Fruit fly (Drosophila melanogaster) whole organism, embryonic: Measurements from ENCODE around the gene Hr83.

ENCODE experiments used
- Atf6 ChIP-seq: fragments of 200-800 bp; sonication (Bioruptor generic); IDR thresholded peaks from 2 replicates; pipeline ENCODE4 v1.3.6; 2022; ENCODE audit warnings: missing biosample characterization, missing genetic modification characterization
- CG10274 ChIP-seq: fragments of 200-800 bp; sonication (Bioruptor generic); optimal IDR thresholded peaks from 3 replicates; lab custom pipeline; 2017; ENCODE audit warnings: missing biosample characterization, mild to moderate bottlenecking, missing genetic modification characterization
- CG10321 ChIP-seq: fragments of 200-800 bp; sonication (Bioruptor generic); IDR thresholded peaks from 2 replicates; pipeline ENCODE4 v1.3.6; 2022; ENCODE audit warnings: missing biosample characterization, missing genetic modification characterization
- CG10366 ChIP-seq: fragments of 200-800 bp; sonication (Bioruptor generic); IDR thresholded peaks from 2 replicates; pipeline ENCODE4 v1.3.6; 2022; ENCODE audit warnings: missing biosample characterization, missing genetic modification characterization
- CG14050 ChIP-seq: fragments of 200-800 bp; sonication (Bioruptor generic); IDR thresholded peaks from 3 replicates; pipeline ENCODE4 v1.3.6; 2022; ENCODE audit warnings: missing biosample characterization, missing genetic modification characterization
- CG14860 ChIP-seq: fragments of 200-800 bp; sonication (Bioruptor generic); IDR thresholded peaks from 3 replicates; pipeline ENCODE4 v1.3.6; 2022; ENCODE audit warnings: missing biosample characterization, missing genetic modification characterization; ENCODE audit not compliant: partially characterized antibody
- CG16813 ChIP-seq: fragments of 200-800 bp; sonication (Bioruptor generic); IDR thresholded peaks from 3 replicates; pipeline ENCODE4 v1.3.6; 2022; ENCODE audit warnings: missing biosample characterization, missing genetic modification characterization; ENCODE audit not compliant: partially characterized antibody
- CG17359 ChIP-seq: fragments of 200-800 bp; sonication (Bioruptor generic); optimal IDR thresholded peaks from 3 replicates; lab custom pipeline; 2018; ENCODE audit warnings: missing biosample characterization, mild to moderate bottlenecking, missing genetic modification characterization, moderate library complexity
- CG17361 ChIP-seq: fragments of 200-800 bp; sonication (Bioruptor generic); IDR thresholded peaks from 3 replicates; pipeline ENCODE4 v1.3.6; 2022; ENCODE audit warnings: missing biosample characterization, missing genetic modification characterization
- CG17385 ChIP-seq: fragments of 200-800 bp; sonication (Bioruptor generic); optimal IDR thresholded peaks from 3 replicates; lab custom pipeline; 2018; ENCODE audit warnings: missing biosample characterization, mild to moderate bottlenecking, missing genetic modification characterization
- CG17568 ChIP-seq: fragments of 200-800 bp; sonication (Bioruptor generic); optimal IDR thresholded peaks from 2 replicates; lab custom pipeline; 2018; ENCODE audit warnings: missing biosample characterization, mild to moderate bottlenecking, missing genetic modification characterization, moderate library complexity
- CG17829 ChIP-seq: fragments of 200-800 bp; optimal IDR thresholded peaks from 2 replicates; lab custom pipeline; 2019; ENCODE audit warnings: missing biosample characterization, mild to moderate bottlenecking, missing genetic modification characterization, moderate library complexity
- CG18011 ChIP-seq: fragments of 200-800 bp; sonication (Bioruptor generic); optimal IDR thresholded peaks from 2 replicates; lab custom pipeline; 2017; ENCODE audit warnings: missing biosample characterization, missing genetic modification characterization, mild to moderate bottlenecking, moderate library complexity, missing genotype
- CG2199 ChIP-seq: fragments of 200-800 bp; sonication (Bioruptor generic); IDR thresholded peaks from 3 replicates; pipeline ENCODE4 v1.3.6; 2022; ENCODE audit warnings: missing biosample characterization, missing genetic modification characterization
- CG31224 ChIP-seq: fragments of 200-800 bp; sonication (Bioruptor generic); IDR thresholded peaks from 2 replicates; pipeline ENCODE4 v1.3.6; 2022; ENCODE audit warnings: missing biosample characterization, missing genetic modification characterization
- CG9215 ChIP-seq: fragments of 200-800 bp; sonication (Bioruptor generic); IDR thresholded peaks from 2 replicates; pipeline ENCODE4 v1.3.6; 2022; ENCODE audit warnings: missing biosample characterization, missing genetic modification characterization
- CG9609 ChIP-seq: fragments of 200-800 bp; sonication (Bioruptor generic); optimal IDR thresholded peaks from 3 replicates; lab custom pipeline; 2016; ENCODE audit warnings: missing biosample characterization, missing genetic modification characterization
- CrebB ChIP-seq: fragments of 200-800 bp; sonication (Bioruptor generic); optimal IDR thresholded peaks from 3 replicates; lab custom pipeline; 2018; ENCODE audit warnings: missing biosample characterization, mild to moderate bottlenecking, missing genetic modification characterization
- D ChIP-seq, 2 experiments: fragments of 200-800 bp in 1 of 2; fragments of >200 bp in 1 of 2; sonication (Bioruptor generic) in 1 of 2; optimal IDR thresholded peaks; 2 replicates in 1 of 2; 3 replicates in 1 of 2; lab custom pipeline; 2017; ENCODE audit warnings: mild to moderate bottlenecking in 1 of 2, missing biosample characterization in 1 of 2, missing genetic modification characterization in 1 of 2, missing genetic modification reagents in 1 of 2
- D19B ChIP-seq: fragments of 200-800 bp; sonication (Bioruptor generic); optimal IDR thresholded peaks from 2 replicates; lab custom pipeline; 2017; ENCODE audit warnings: missing biosample characterization, mild to moderate bottlenecking, missing genetic modification characterization
- HLH4C ChIP-seq: fragments of 200-800 bp; sonication (Bioruptor generic); IDR thresholded peaks from 3 replicates; pipeline ENCODE4 v1.3.6; 2022; ENCODE audit warnings: missing biosample characterization, missing genetic modification characterization; ENCODE audit not compliant: partially characterized antibody
- HLH54F ChIP-seq: fragments of 200-800 bp; sonication (Bioruptor generic); optimal IDR thresholded peaks from 3 replicates; lab custom pipeline; 2016; ENCODE audit warnings: missing biosample characterization, missing genetic modification characterization
- Hr51 ChIP-seq, 2 experiments: fragments of 200-800 bp; sonication (Bioruptor generic); optimal IDR thresholded peaks; 2 replicates in 1 of 2; 3 replicates in 1 of 2; lab custom pipeline; 2016 to 2018; ENCODE audit warnings: missing biosample characterization in 2 of 2, missing genetic modification characterization in 2 of 2, mild to moderate bottlenecking in 1 of 2, moderate library complexity in 1 of 2
- MTF-1 ChIP-seq: fragments of 200-800 bp; sonication (Bioruptor generic); optimal IDR thresholded peaks from 2 replicates; lab custom pipeline; 2018; ENCODE audit warnings: missing biosample characterization, mild to moderate bottlenecking, missing genetic modification characterization, borderline replicate concordance
- Max ChIP-seq: fragments of 200-800 bp; sonication (Bioruptor generic); optimal IDR thresholded peaks from 2 replicates; lab custom pipeline; 2016; ENCODE audit warnings: missing biosample characterization, mild to moderate bottlenecking, missing genetic modification characterization
- Meics ChIP-seq: fragments of 200-800 bp; sonication (Bioruptor generic); optimal IDR thresholded peaks from 2 replicates; lab custom pipeline; 2017; ENCODE audit warnings: missing biosample characterization, mild to moderate bottlenecking, missing genetic modification characterization
- NfI ChIP-seq: fragments of 200-800 bp; sonication (Bioruptor generic); optimal IDR thresholded peaks from 3 replicates; lab custom pipeline; 2018; ENCODE audit warnings: missing biosample characterization, mild to moderate bottlenecking, missing genetic modification characterization, moderate library complexity
- Ptx1 ChIP-seq: fragments of 200-800 bp; sonication (Bioruptor generic); IDR thresholded peaks from 2 replicates; pipeline ENCODE4 v1.3.6; 2022; ENCODE audit warnings: missing biosample characterization, missing genetic modification characterization
- Scr ChIP-seq: fragments of 200-800 bp; sonication (Bioruptor generic); IDR thresholded peaks from 2 replicates; pipeline ENCODE4 v1.3.6; 2022; ENCODE audit warnings: missing biosample characterization, missing genetic modification characterization; ENCODE audit not compliant: partially characterized antibody
- Vsx1 ChIP-seq: fragments of 200-800 bp; sonication (Bioruptor generic); optimal IDR thresholded peaks from 2 replicates; lab custom pipeline; 2017; ENCODE audit warnings: missing biosample characterization, mild to moderate bottlenecking, missing genetic modification characterization, missing genetic modification reagents
- Xrp1 ChIP-seq: fragments of 200-800 bp; sonication (Bioruptor generic); IDR thresholded peaks from 2 replicates; pipeline ENCODE4 v1.3.6; 2022; ENCODE audit warnings: missing biosample characterization, missing genetic modification characterization
- ato ChIP-seq: fragments of 200-800 bp; sonication (Bioruptor generic); IDR thresholded peaks from 2 replicates; pipeline ENCODE4 v1.3.6; 2022; ENCODE audit warnings: missing biosample characterization, missing genetic modification characterization; ENCODE audit not compliant: partially characterized antibody
- chinmo ChIP-seq: fragments of 200-800 bp; sonication (Bioruptor generic); IDR thresholded peaks from 4 replicates; pipeline ENCODE4 v1.3.6; 2022; ENCODE audit warnings: missing biosample characterization, missing genetic modification characterization; ENCODE audit not compliant: partially characterized antibody
- crp ChIP-seq, 2 experiments: fragments of 200-800 bp; sonication (Bioruptor generic); optimal IDR thresholded peaks; 2 replicates in 1 of 2; 3 replicates in 1 of 2; lab custom pipeline; 2017; ENCODE audit warnings: missing biosample characterization in 2 of 2, missing genetic modification characterization in 2 of 2, mild to moderate bottlenecking in 1 of 2, moderate library complexity in 1 of 2
- dan ChIP-seq: fragments of 200-800 bp; sonication (Bioruptor generic); IDR thresholded peaks from 2 replicates; pipeline ENCODE4 v1.3.6; 2022; ENCODE audit warnings: missing biosample characterization, missing genetic modification characterization
- gem ChIP-seq: fragments of 200-800 bp; sonication (Bioruptor generic); optimal IDR thresholded peaks from 2 replicates; lab custom pipeline; 2019; ENCODE audit warnings: missing biosample characterization, mild to moderate bottlenecking, missing genetic modification characterization, moderate library complexity
- hth ChIP-seq: fragments of >200 bp; optimal IDR thresholded peaks from 2 replicates; lab custom pipeline; 2017; ENCODE audit warnings: inconsistent platforms
- jumu ChIP-seq: fragments of 200-800 bp; sonication (Bioruptor generic); optimal IDR thresholded peaks from 3 replicates; lab custom pipeline; 2016; ENCODE audit warnings: missing biosample characterization, missing genetic modification characterization
- kay ChIP-seq: fragments of 200-800 bp; sonication (Bioruptor generic); optimal IDR thresholded peaks from 2 replicates; lab custom pipeline; 2016; ENCODE audit warnings: missing biosample characterization, missing genetic modification characterization
- lmd ChIP-seq: fragments of 200-800 bp; sonication (Bioruptor generic); IDR thresholded peaks from 2 replicates; pipeline ENCODE4 v1.3.6; 2022; ENCODE audit warnings: missing biosample characterization, missing genetic modification characterization
- nerfin-2 ChIP-seq: fragments of 200-800 bp; sonication (Bioruptor generic); IDR thresholded peaks from 2 replicates; pipeline ENCODE4 v1.3.6; 2022; ENCODE audit warnings: missing biosample characterization, missing genetic modification characterization; ENCODE audit not compliant: partially characterized antibody
- nmo ChIP-seq: fragments of 200-800 bp; sonication (Bioruptor generic); optimal IDR thresholded peaks from 2 replicates; lab custom pipeline; 2018; ENCODE audit warnings: missing biosample characterization, mild to moderate bottlenecking, missing genetic modification characterization, moderate library complexity
- pho ChIP-seq: fragments of 200-800 bp; sonication (Bioruptor generic); optimal IDR thresholded peaks from 2 replicates; lab custom pipeline; 2016; ENCODE audit warnings: missing biosample characterization, missing genetic modification characterization
- scrt ChIP-seq: fragments of 200-800 bp; sonication (Bioruptor generic); optimal IDR thresholded peaks from 2 replicates; lab custom pipeline; 2018; ENCODE audit warnings: missing biosample characterization, mild to moderate bottlenecking, missing genetic modification characterization, moderate library complexity
- sisA ChIP-seq: fragments of 200-800 bp; sonication (Bioruptor generic); IDR thresholded peaks from 2 replicates; pipeline ENCODE4 v1.3.6; 2022; ENCODE audit warnings: missing biosample characterization, missing genetic modification characterization
- stc ChIP-seq: fragments of 200-800 bp; sonication (Bioruptor generic); IDR thresholded peaks from 2 replicates; pipeline ENCODE4 v1.3.6; 2022; ENCODE audit warnings: missing biosample characterization, missing genetic modification characterization
- sug ChIP-seq: fragments of 200-800 bp; optimal IDR thresholded peaks from 2 replicates; lab custom pipeline; 2019; ENCODE audit warnings: missing biosample characterization, mild to moderate bottlenecking, missing genetic modification characterization, moderate library complexity
- tna ChIP-seq: fragments of 200-800 bp; sonication (Bioruptor generic); IDR thresholded peaks from 2 replicates; pipeline ENCODE4 v1.3.6; 2022; ENCODE audit warnings: missing biosample characterization, missing genetic modification characterization; ENCODE audit not compliant: partially characterized antibody

Hr83 gene

DNA sequence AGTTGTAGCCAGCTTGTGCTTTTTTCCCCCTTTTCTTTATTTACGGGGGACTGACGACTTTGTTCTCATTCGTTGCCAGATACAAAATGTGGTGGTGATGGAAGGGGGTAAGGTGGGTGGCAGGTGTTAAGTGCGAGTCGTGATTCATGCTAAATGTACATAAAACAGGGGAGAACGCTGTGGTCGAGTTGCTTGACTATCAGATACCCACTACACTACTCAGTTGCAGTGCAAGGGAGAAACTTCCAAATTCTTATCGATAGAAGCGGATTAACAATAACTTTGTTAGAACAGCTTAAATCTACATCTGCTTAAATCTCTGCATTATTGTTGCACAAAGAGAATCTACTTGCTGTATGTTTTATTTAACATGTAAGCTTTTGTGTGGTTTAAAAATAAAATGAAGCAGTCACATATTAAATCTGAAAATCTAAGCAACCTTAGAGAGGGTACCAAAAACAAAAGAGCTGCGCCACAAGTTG is 48.6 kb downstream of the Hr83 start (continued):
- TF ChIP-seq crp (GFP tag; optimal IDR thresholded peaks at IDR 0.05; lab: Kevin White, UChicago) (no peak), CG14860 (GFP tag; lab: Robert Waterston, UW) (peak; percentile 54), CG18011 (GFP tag; lab: Kevin White, UChicago) (no peak), sisA (GFP tag; lab: Robert Waterston, UW) (no peak; the same call in 1 of the 2 replicates), Xrp1 (peak; percentile 28; the same call in 1 of the 2 replicates), CG17829 (peak; percentile 7), Max (GFP tag; lab: Kevin White, UChicago) (no peak), CG14050 (GFP tag; lab: Robert Waterston, UW) (no peak), CG10366 (GFP tag; lab: Robert Waterston, UW) (peak; percentile 32; the same call in 1 of the 2 replicates), hth (lab: Kevin White, UChicago) (no peak), jumu (GFP tag; lab: Kevin White, UChicago) (peak; percentile 4), CrebB (tag; lab: Kevin White, UChicago) (no peak), CG31224 (no peak), lmd (peak; percentile 14; the same call in 1 of the 2 replicates), CG17385 (GFP tag; lab: Kevin White, UChicago) (peak; percentile 10), nerfin-2 (GFP tag; lab: Robert Waterston, UW) (peak; percentile 49), Hr51 (GFP tag; optimal IDR thresholded peaks at IDR 0.05; lab: Kevin White, UChicago) (peak in 1 of 2 experiments; percentile 48), CG9215 (GFP tag; lab: Robert Waterston, UW) (no peak), CG16813 (GFP tag; lab: Robert Waterston, UW) (peak; percentile 47; the same call in 2 of the 3 replicates), CG17568 (peak; percentile 8), Vsx1 (peak; percentile 20), Ptx1 (no peak; the same call in 1 of the 2 replicates), Atf6 (0 out of 2 replicates have a peak, but pooled peaks have one; percentile 33), tna (GFP tag; lab: Robert Waterston, UW) (peak; percentile 68), CG17359 (tag; lab: Kevin White, UChicago) (peak; percentile 6), ato (GFP tag; lab: Robert Waterston, UW) (no peak), Scr (peak; percentile 31; the same call in 1 of the 2 replicates), CG2199 (GFP tag; lab: Robert Waterston, UW) (no peak), pho (GFP tag; lab: Kevin White, UChicago) (peak; percentile 4), stc (GFP tag; lab: Robert Waterston, UW) (no peak; the same call in 1 of the 2 replicates), D19B (GFP tag; lab: Kevin White, UChicago) (no peak), CG9609 (peak; percentile 4), MTF-1 (GFP tag; lab: Kevin White, UChicago) (no peak), CG17361 (peak; percentile 36; the same call in 1 of the 3 replicates), HLH4C (peak; percentile 72; the same call in 2 of the 3 replicates), HLH54F (GFP tag; lab: Kevin White, UChicago) (peak; percentile 13), Meics (GFP tag; lab: Kevin White, UChicago) (peak; percentile 3), D (optimal IDR thresholded peaks at IDR 0.05; lab: Kevin White, UChicago) (no peak), D (GFP tag; optimal IDR thresholded peaks at IDR 0.05; lab: Kevin White, UChicago) (no peak), gem (tag; lab: Kevin White, UChicago) (peak; percentile 59), nmo (peak; percentile 30), chinmo (GFP tag; lab: Robert Waterston, UW) (0 out of 4 replicates have a peak, but pooled peaks have one; percentile 61), CG10321 (GFP tag; lab: Robert Waterston, UW) (no peak), CG10274 (GFP tag; lab: Kevin White, UChicago) (peak; percentile 23), kay (peak; percentile 20), NfI (GFP tag; lab: Kevin White, UChicago) (peak; percentile 34), scrt (peak; percentile 2), dan (GFP tag; lab: Robert Waterston, UW) (no peak), sug (tag; lab: Kevin White, UChicago) (peak; percentile 8)
